Worm (Caenorhabditis elegans): ENCODE measurements around the gene pac-1.

pac-1 gene

ce11 chrIII:8529002-8529401 is 34.2 kb downstream of the pac-1 start (continued):
- TF ChIP-seq nhr-67 (tag; optimal IDR thresholded peaks at IDR 0.05) (no peak), lin-15B (tag; optimal IDR thresholded peaks at IDR 0.05) (peak; percentile 81), ztf-11 (tag; optimal IDR thresholded peaks at IDR 0.05) (no peak), nhr-28 (tag; optimal IDR thresholded peaks at IDR 0.05) (no peak), fkh-2 (tag; optimal IDR thresholded peaks at IDR 0.05) (no peak), ceh-16 (tag; optimal IDR thresholded peaks at IDR 0.05) (no peak), unc-39 (tag; optimal IDR thresholded peaks at IDR 0.05) (no peak), aly-2 (tag; optimal IDR thresholded peaks at IDR 0.05) (no peak), tbx-2 (tag; optimal IDR thresholded peaks at IDR 0.05) (no peak), hmg-11 (tag; optimal IDR thresholded peaks at IDR 0.05) (peak; percentile 25), skn-1 (tag; optimal IDR thresholded peaks at IDR 0.05) (no peak), nhr-11 (tag; optimal IDR thresholded peaks at IDR 0.05) (no peak)

ce11 chrIII:8529772-8530171 is 35.0 kb downstream of the pac-1 start, which contains the start of gene ZC21.10:
Gene ZC21.10 (plus strand): TSS chrIII:8530072.
- no peak for TF ChIP-seq R02D3.7 (tag; optimal IDR thresholded peaks at IDR 0.05)
- TF ChIP-seq tbx-2 (tag; optimal IDR thresholded peaks at IDR 0.05) = no peak
- no peak for TF ChIP-seq ztf-4 (tag; optimal IDR thresholded peaks at IDR 0.05)
- no peak for TF ChIP-seq hmg-11 (tag; optimal IDR thresholded peaks at IDR 0.05)
- TF ChIP-seq nhr-76 (tag; optimal IDR thresholded peaks at IDR 0.05) = no peak
- TF ChIP-seq nhr-67 (tag; optimal IDR thresholded peaks at IDR 0.05) = no peak

- TF ChIP-seq fkh-10 (GFP tag; optimal IDR thresholded peaks at IDR 0.05) (peak; percentile 72), mml-1 (tag; optimal IDR thresholded peaks at IDR 0.05) (no peak)
Measured at ce11 chrIII:8533900-8534299, 39.1 kb downstream of the pac-1 start.

- no peak for TF ChIP-seq pqm-1 (tag; optimal IDR thresholded peaks at IDR 0.05)
- no peak for TF ChIP-seq mdl-1 (tag; optimal IDR thresholded peaks at IDR 0.05)
- no peak for TF ChIP-seq egl-27 (tag; optimal IDR thresholded peaks at IDR 0.05)
- TF ChIP-seq nhr-77 (tag; optimal IDR thresholded peaks at IDR 0.05) = no peak
- TF ChIP-seq tbx-2 (tag; optimal IDR thresholded peaks at IDR 0.05) = no peak
- TF ChIP-seq ZK546.5 (tag; optimal IDR thresholded peaks at IDR 0.05) = no peak
Measured at ce11 chrIII:8534647-8535181, 39.9 kb downstream of the pac-1 start, which contains the start of gene trp-1. Gene trp-1 (plus strand): TSS chrIII:8535131.

ce11 chrIII:8535445-8535844 is 40.6 kb downstream of the pac-1 start:
- TF ChIP-seq lin-15B (tag; optimal IDR thresholded peaks at IDR 0.05) = no peak
- TF ChIP-seq ztf-4 (tag; optimal IDR thresholded peaks at IDR 0.05) = no peak
- no peak for TF ChIP-seq nhr-28 (tag; optimal IDR thresholded peaks at IDR 0.05)
- no peak for TF ChIP-seq ceh-28 (tag; optimal IDR thresholded peaks at IDR 0.05)
- TF ChIP-seq nhr-237 (tag; optimal IDR thresholded peaks at IDR 0.05) = no peak
- TF ChIP-seq elt-1 (tag; optimal IDR thresholded peaks at IDR 0.05) = no peak
- TF ChIP-seq nfya-1 (tag; optimal IDR thresholded peaks at IDR 0.05; ENCODE audit: insufficient read depth) = no peak
- TF ChIP-seq nhr-67 (tag; optimal IDR thresholded peaks at IDR 0.05) = no peak
- TF ChIP-seq nhr-77 (tag; optimal IDR thresholded peaks at IDR 0.05) = no peak

ce11 chrIII:8545515-8545914 is 50.7 kb downstream of the pac-1 start, which contains the start of gene ZC21.6:
Gene ZC21.6 (minus strand): TSS chrIII:8545615.
- TF ChIP-seq tbx-2 (tag; optimal IDR thresholded peaks at IDR 0.05) = no peak
- no peak for TF ChIP-seq ama-1 (optimal IDR thresholded peaks at IDR 0.05)
- no peak for TF ChIP-seq ZK546.5 (tag; optimal IDR thresholded peaks at IDR 0.05)
- TF ChIP-seq lsy-12 (tag; optimal IDR thresholded peaks at IDR 0.05) = no peak
- TF ChIP-seq unc-39 (tag; optimal IDR thresholded peaks at IDR 0.05) = no peak
- TF ChIP-seq fkh-10 (GFP tag; optimal IDR thresholded peaks at IDR 0.05) = no peak
- TF ChIP-seq nhr-25 (tag; optimal IDR thresholded peaks at IDR 0.05) = no peak
- no peak for TF ChIP-seq ceh-28 (tag; optimal IDR thresholded peaks at IDR 0.05)
- no peak for TF ChIP-seq hmg-11 (tag; optimal IDR thresholded peaks at IDR 0.05)
- no peak for TF ChIP-seq nhr-237 (tag; optimal IDR thresholded peaks at IDR 0.05)
- no peak for TF ChIP-seq ceh-9 (tag; optimal IDR thresholded peaks at IDR 0.05)

- TF ChIP-seq jun-1 (tag; optimal IDR thresholded peaks at IDR 0.05) (no peak), ceh-16 (tag; optimal IDR thresholded peaks at IDR 0.05) (no peak), egl-27 (tag; optimal IDR thresholded peaks at IDR 0.05) (no peak), nhr-23 (tag; optimal IDR thresholded peaks at IDR 0.05) (no peak), nhr-11 (tag; optimal IDR thresholded peaks at IDR 0.05) (no peak), ceh-28 (tag; optimal IDR thresholded peaks at IDR 0.05) (no peak), nfya-1 (tag; optimal IDR thresholded peaks at IDR 0.05; ENCODE audit: insufficient read depth) (no peak), nhr-12 (tag; optimal IDR thresholded peaks at IDR 0.05) (no peak), lin-15B (tag; optimal IDR thresholded peaks at IDR 0.05) (no peak), ZK546.5 (tag; optimal IDR thresholded peaks at IDR 0.05) (no peak), eor-1 (tag; optimal IDR thresholded peaks at IDR 0.05) (no peak), pha-4 (tag; optimal IDR thresholded peaks at IDR 0.05) (no peak), unc-62 (GFP tag; optimal IDR thresholded peaks at IDR 0.05) (no peak)
Measured at ce11 chrIII:8551705-8552104, 56.9 kb downstream of the pac-1 start.

Measured in whole organism, L3 larva.